Fruit fly (Drosophila melanogaster) whole organism, embryonic: ENCODE results near the gene CG43175.

ENCODE experiments used
- Abd-B ChIP-seq: fragments of 200-800 bp; sonication (Bioruptor generic); optimal IDR thresholded peaks from 2 replicates; lab custom pipeline; 2018; ENCODE audit warnings: missing biosample characterization, mild to moderate bottlenecking, missing genetic modification characterization, moderate library complexity
- CG10565 ChIP-seq: fragments of 200-800 bp; sonication (Bioruptor generic); optimal IDR thresholded peaks from 3 replicates; lab custom pipeline; 2016; ENCODE audit warnings: missing biosample characterization, mild to moderate bottlenecking, missing genetic modification characterization
- CG1233 ChIP-seq: fragments of 200-800 bp; sonication (Bioruptor generic); optimal IDR thresholded peaks from 4 replicates; lab custom pipeline; 2018; ENCODE audit warnings: missing biosample characterization, mild to moderate bottlenecking, missing genetic modification characterization
- CG13287 ChIP-seq: fragments of 200-800 bp; sonication (Bioruptor generic); IDR thresholded peaks from 2 replicates; pipeline ENCODE4 v1.3.6; 2022; ENCODE audit warnings: missing biosample characterization, missing genetic modification characterization; ENCODE audit not compliant: partially characterized antibody
- CG13296 ChIP-seq: fragments of 200-800 bp; sonication (Bioruptor generic); optimal IDR thresholded peaks from 3 replicates; lab custom pipeline; 2018; ENCODE audit warnings: missing biosample characterization, mild to moderate bottlenecking, missing genetic modification characterization
- CG15514 ChIP-seq: fragments of 200-800 bp; sonication (Bioruptor generic); optimal IDR thresholded peaks from 3 replicates; lab custom pipeline; 2017; ENCODE audit warnings: missing biosample characterization, missing genetic modification characterization, mild to moderate bottlenecking, moderate library complexity, missing genetic modification reagents
- CG15696 ChIP-seq: fragments of 200-800 bp; sonication (Bioruptor generic); optimal IDR thresholded peaks from 2 replicates; lab custom pipeline; 2019; ENCODE audit warnings: missing biosample characterization, mild to moderate bottlenecking, missing genetic modification characterization, moderate library complexity
- CG16779 ChIP-seq: fragments of 200-800 bp; sonication (Bioruptor generic); IDR thresholded peaks from 2 replicates; pipeline ENCODE4 v1.3.6; 2022; ENCODE audit warnings: missing biosample characterization, missing genetic modification characterization
- CG16863 ChIP-seq: fragments of 200-800 bp; sonication (Bioruptor generic); optimal IDR thresholded peaks from 3 replicates; lab custom pipeline; 2016; ENCODE audit warnings: missing biosample characterization, missing genetic modification characterization
- CG17359 ChIP-seq: fragments of 200-800 bp; sonication (Bioruptor generic); optimal IDR thresholded peaks from 3 replicates; lab custom pipeline; 2018; ENCODE audit warnings: missing biosample characterization, mild to moderate bottlenecking, missing genetic modification characterization, moderate library complexity
- CG18619 ChIP-seq: fragments of 200-800 bp; sonication (Bioruptor generic); optimal IDR thresholded peaks from 3 replicates; lab custom pipeline; 2017; ENCODE audit warnings: missing biosample characterization, mild to moderate bottlenecking, missing genetic modification characterization
- CG2202 ChIP-seq: fragments of 200-800 bp; sonication (Bioruptor generic); optimal IDR thresholded peaks from 2 replicates; lab custom pipeline; 2018; ENCODE audit warnings: missing biosample characterization, mild to moderate bottlenecking, missing genetic modification characterization
- CG30020 ChIP-seq: fragments of 200-800 bp; optimal IDR thresholded peaks from 2 replicates; lab custom pipeline; 2019; ENCODE audit warnings: missing biosample characterization, mild to moderate bottlenecking, missing genetic modification characterization, moderate library complexity
- CG4730 ChIP-seq: fragments of 200-800 bp; sonication (Bioruptor generic); IDR thresholded peaks from 2 replicates; pipeline ENCODE4 v1.3.6; 2022; ENCODE audit warnings: missing biosample characterization, missing genetic modification characterization
- CG7786 ChIP-seq: fragments of 200-800 bp; sonication (Bioruptor generic); optimal IDR thresholded peaks from 2 replicates; lab custom pipeline; 2016; ENCODE audit warnings: missing biosample characterization, missing genetic modification characterization
- CG7963 ChIP-seq: fragments of 200-800 bp; sonication (Bioruptor generic); IDR thresholded peaks from 3 replicates; pipeline ENCODE4 v1.3.6; 2022; ENCODE audit warnings: missing biosample characterization, missing genetic modification characterization; ENCODE audit not compliant: partially characterized antibody
- CG8924 ChIP-seq: fragments of 200-800 bp; optimal IDR thresholded peaks from 3 replicates; lab custom pipeline; 2019; ENCODE audit warnings: missing biosample characterization, mild to moderate bottlenecking, missing genetic modification characterization, moderate library complexity
- CG9727 ChIP-seq: fragments of 200-800 bp; sonication (Bioruptor generic); optimal IDR thresholded peaks from 3 replicates; lab custom pipeline; 2017; ENCODE audit warnings: missing biosample characterization, mild to moderate bottlenecking, missing genetic modification characterization
- CG9797 ChIP-seq: fragments of 200-800 bp; sonication (Bioruptor generic); optimal IDR thresholded peaks from 3 replicates; lab custom pipeline; 2018; ENCODE audit warnings: missing biosample characterization, mild to moderate bottlenecking, missing genetic modification characterization
- CHES-1-like ChIP-seq: fragments of 200-800 bp; sonication (Bioruptor generic); optimal IDR thresholded peaks from 2 replicates; lab custom pipeline; 2016; ENCODE audit warnings: missing biosample characterization, missing genetic modification characterization
- D ChIP-seq, 2 experiments: fragments of 200-800 bp in 1 of 2; fragments of >200 bp in 1 of 2; sonication (Bioruptor generic) in 1 of 2; optimal IDR thresholded peaks; 2 replicates in 1 of 2; 3 replicates in 1 of 2; lab custom pipeline; 2017; ENCODE audit warnings: mild to moderate bottlenecking in 1 of 2, missing biosample characterization in 1 of 2, missing genetic modification characterization in 1 of 2, missing genetic modification reagents in 1 of 2
- D19A ChIP-seq: fragments of 200-800 bp; optimal IDR thresholded peaks from 3 replicates; lab custom pipeline; 2019; ENCODE audit warnings: missing biosample characterization, mild to moderate bottlenecking, missing genetic modification characterization, moderate library complexity
- Dp ChIP-seq: fragments of 200-800 bp; sonication (Bioruptor generic); optimal IDR thresholded peaks from 2 replicates; lab custom pipeline; 2018; ENCODE audit warnings: missing biosample characterization, mild to moderate bottlenecking, missing genetic modification characterization, moderate library complexity
- Dref ChIP-seq: fragments of 200-800 bp; sonication (Bioruptor generic); IDR thresholded peaks from 2 replicates; pipeline ENCODE4 v1.3.6; 2022; ENCODE audit warnings: missing biosample characterization, missing genetic modification characterization
- E2f2 ChIP-seq: fragments of 200-800 bp; sonication (Bioruptor generic); IDR thresholded peaks from 2 replicates; pipeline ENCODE4 v1.3.6; 2022; ENCODE audit warnings: missing biosample characterization, missing genetic modification characterization
- Ets97D ChIP-seq: fragments of 200-800 bp; sonication (Bioruptor generic); optimal IDR thresholded peaks from 3 replicates; lab custom pipeline; 2016; ENCODE audit warnings: missing biosample characterization, missing genetic modification characterization
- Mad ChIP-seq: fragments of 200-800 bp; sonication (Bioruptor generic); optimal IDR thresholded peaks from 2 replicates; lab custom pipeline; 2016; ENCODE audit warnings: missing biosample characterization, missing genetic modification characterization
- Nf-YB ChIP-seq: fragments of 200-800 bp; sonication (Bioruptor generic); optimal IDR thresholded peaks from 3 replicates; lab custom pipeline; 2019; ENCODE audit warnings: missing biosample characterization, mild to moderate bottlenecking, missing genetic modification characterization, moderate library complexity
- Opbp ChIP-seq: fragments of 200-800 bp; sonication (Bioruptor generic); IDR thresholded peaks from 3 replicates; pipeline ENCODE4 v1.3.6; 2022; ENCODE audit warnings: missing biosample characterization, missing genetic modification characterization; ENCODE audit not compliant: partially characterized antibody
- Sox100B ChIP-seq: fragments of 200-800 bp; sonication (Bioruptor generic); optimal IDR thresholded peaks from 3 replicates; lab custom pipeline; 2018; ENCODE audit warnings: missing biosample characterization, mild to moderate bottlenecking, missing genetic modification characterization
- Sox102F ChIP-seq: fragments of 200-800 bp; sonication (Bioruptor generic); optimal IDR thresholded peaks from 2 replicates; lab custom pipeline; 2018; ENCODE audit warnings: missing biosample characterization, mild to moderate bottlenecking, missing genetic modification characterization, moderate library complexity
- Xbp1 ChIP-seq: fragments of 200-800 bp; sonication (Bioruptor generic); optimal IDR thresholded peaks from 3 replicates; lab custom pipeline; 2016; ENCODE audit warnings: missing biosample characterization, mild to moderate bottlenecking, missing genetic modification characterization
- cas ChIP-seq: fragments of 200-800 bp; sonication (Bioruptor generic); IDR thresholded peaks from 2 replicates; pipeline ENCODE4 v1.3.6; 2022; ENCODE audit warnings: missing biosample characterization, missing genetic modification characterization
- ci ChIP-seq: fragments of 200-800 bp; sonication (Bioruptor generic); IDR thresholded peaks from 3 replicates; pipeline ENCODE4 v1.3.6; 2022; ENCODE audit warnings: missing biosample characterization, missing genetic modification characterization
- ftz-f1 ChIP-seq: fragments of 200-800 bp; sonication (Bioruptor generic); optimal IDR thresholded peaks from 2 replicates; lab custom pipeline; 2016; ENCODE audit warnings: missing biosample characterization, missing genetic modification characterization
- grau ChIP-seq: fragments of 200-800 bp; optimal IDR thresholded peaks from 3 replicates; lab custom pipeline; 2019; ENCODE audit warnings: missing biosample characterization, mild to moderate bottlenecking, missing genetic modification characterization, moderate library complexity
- hbn ChIP-seq: fragments of 200-800 bp; sonication (Bioruptor generic); IDR thresholded peaks from 2 replicates; pipeline ENCODE4 v1.3.6; 2022; ENCODE audit warnings: missing biosample characterization, missing genetic modification characterization; ENCODE audit not compliant: partially characterized antibody
- inv ChIP-seq: fragments of 200-800 bp; sonication (Bioruptor generic); IDR thresholded peaks from 2 replicates; pipeline ENCODE4 v1.3.6; 2022; ENCODE audit warnings: missing biosample characterization, missing genetic modification characterization; ENCODE audit not compliant: partially characterized antibody
- kah ChIP-seq: fragments of 200-800 bp; sonication (Bioruptor generic); optimal IDR thresholded peaks from 2 replicates; lab custom pipeline; 2018; ENCODE audit warnings: missing biosample characterization, mild to moderate bottlenecking, missing genetic modification characterization
- kay ChIP-seq: fragments of 200-800 bp; sonication (Bioruptor generic); optimal IDR thresholded peaks from 2 replicates; lab custom pipeline; 2016; ENCODE audit warnings: missing biosample characterization, missing genetic modification characterization
- lbe ChIP-seq: fragments of 200-800 bp; sonication (Bioruptor generic); optimal IDR thresholded peaks from 2 replicates; lab custom pipeline; 2016; ENCODE audit warnings: missing biosample characterization, mild to moderate bottlenecking, missing genetic modification characterization
- nerfin-2 ChIP-seq: fragments of 200-800 bp; sonication (Bioruptor generic); IDR thresholded peaks from 2 replicates; pipeline ENCODE4 v1.3.6; 2022; ENCODE audit warnings: missing biosample characterization, missing genetic modification characterization; ENCODE audit not compliant: partially characterized antibody
- repo ChIP-seq: fragments of 200-800 bp; sonication (Bioruptor generic); optimal IDR thresholded peaks from 2 replicates; lab custom pipeline; 2016; ENCODE audit warnings: missing biosample characterization, missing genetic modification characterization
- ro ChIP-seq: fragments of 200-800 bp; sonication (Bioruptor generic); IDR thresholded peaks from 2 replicates; pipeline ENCODE4 v1.3.6; 2022; ENCODE audit warnings: missing biosample characterization, missing genetic modification characterization
- salm ChIP-seq: fragments of 200-800 bp; sonication (Bioruptor generic); optimal IDR thresholded peaks from 2 replicates; lab custom pipeline; 2018; ENCODE audit warnings: missing biosample characterization, mild to moderate bottlenecking, missing genetic modification characterization
- slou ChIP-seq: fragments of 200-800 bp; sonication (Bioruptor generic); optimal IDR thresholded peaks from 3 replicates; lab custom pipeline; 2016; ENCODE audit warnings: missing biosample characterization, missing genetic modification characterization
- sug ChIP-seq: fragments of 200-800 bp; optimal IDR thresholded peaks from 2 replicates; lab custom pipeline; 2019; ENCODE audit warnings: missing biosample characterization, mild to moderate bottlenecking, missing genetic modification characterization, moderate library complexity
- trem ChIP-seq: fragments of 200-800 bp; optimal IDR thresholded peaks from 3 replicates; lab custom pipeline; 2019; ENCODE audit warnings: missing biosample characterization, mild to moderate bottlenecking, missing genetic modification characterization, moderate library complexity
- tx ChIP-seq: fragments of 200-800 bp; sonication (Bioruptor generic); optimal IDR thresholded peaks from 2 replicates; lab custom pipeline; 2016; ENCODE audit warnings: missing biosample characterization, missing genetic modification characterization
- vvl ChIP-seq: fragments of 200-800 bp; sonication (Bioruptor generic); IDR thresholded peaks from 2 replicates; pipeline ENCODE4 v1.3.6; 2022; ENCODE audit warnings: missing biosample characterization, missing genetic modification characterization

Gene CG43175

DNA sequence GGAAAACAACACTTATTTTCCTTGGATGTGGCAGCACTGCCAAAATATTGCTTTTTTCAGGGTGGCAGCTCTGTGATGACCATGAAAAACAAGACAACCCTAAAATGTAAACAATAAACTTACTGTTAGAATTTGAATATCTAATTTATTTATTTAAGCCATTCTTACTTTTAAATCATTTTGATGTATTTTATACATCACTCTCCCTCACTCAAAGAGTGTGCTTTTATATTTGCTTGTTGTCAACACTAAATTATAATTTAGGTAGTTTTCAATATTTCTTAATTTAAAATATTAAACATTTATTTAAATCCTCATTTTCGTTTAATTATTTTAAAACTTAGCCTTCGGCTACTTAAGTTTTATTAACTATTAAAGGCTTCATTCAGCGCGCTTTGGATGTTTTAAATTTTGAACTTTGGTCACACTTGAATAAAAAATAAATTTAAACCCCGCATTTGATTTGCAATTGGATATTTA lies 40.4 kb downstream of the CG43175 start, which contains the start of the genes CG7523 and Mps1 (continued):
- TF ChIP-seq CG16863 (no peak), repo (no peak), CG8924 (peak; percentile 67), Dref (GFP tag; lab: Robert Waterston, UW) (peak; percentile 35; the same call in 1 of the 2 replicates), CG9797 (GFP tag; lab: Kevin White, UChicago) (peak; percentile 53), CG7786 (GFP tag; lab: Kevin White, UChicago) (no peak), Mad (no peak), lbe (GFP tag; lab: Kevin White, UChicago) (no peak), slou (GFP tag; lab: Kevin White, UChicago) (no peak), CHES-1-like (GFP tag; lab: Kevin White, UChicago) (peak; percentile 41), Dp (GFP tag; lab: Kevin White, UChicago) (peak; percentile 78), kay (GFP tag; lab: Kevin White, UChicago) (peak; percentile 65), CG15696 (tag; lab: Kevin White, UChicago) (peak; percentile 10), kah (GFP tag; lab: Kevin White, UChicago) (no peak), CG16779 (no peak), Ets97D (GFP tag; lab: Kevin White, UChicago) (peak; percentile 57), CG10565 (GFP tag; lab: Kevin White, UChicago) (no peak), CG9727 (GFP tag; lab: Kevin White, UChicago) (peak; percentile 10), salm (tag; lab: Kevin White, UChicago) (no peak), sug (peak; percentile 37), CG15514 (GFP tag; lab: Kevin White, UChicago) (peak; percentile 73), D19A (tag; lab: Kevin White, UChicago) (peak; percentile 7), ftz-f1 (GFP tag; lab: Kevin White, UChicago) (peak; percentile 98), Abd-B (GFP tag; lab: Kevin White, UChicago) (peak; percentile 66), CG2202 (tag; lab: Kevin White, UChicago) (no peak), CG1233 (GFP tag; lab: Kevin White, UChicago) (peak; percentile 5), Xbp1 (peak; percentile 4), CG7963 (GFP tag; lab: Robert Waterston, UW) (no peak), grau (peak; percentile 26), CG18619 (GFP tag; lab: Kevin White, UChicago) (no peak), E2f2 (GFP tag; lab: Robert Waterston, UW) (peak; percentile 83; the same call in 1 of the 2 replicates), Opbp (no peak), ci (peak; percentile 25; the same call in 1 of the 3 replicates), CG30020 (tag; lab: Kevin White, UChicago) (peak; percentile 45), D (optimal IDR thresholded peaks at IDR 0.05; lab: Kevin White, UChicago) (no peak), D (GFP tag; optimal IDR thresholded peaks at IDR 0.05; lab: Kevin White, UChicago) (no peak), ro (GFP tag; lab: Robert Waterston, UW) (no peak), nerfin-2 (no peak), cas (GFP tag; lab: Robert Waterston, UW) (no peak), CG13287 (GFP tag; lab: Robert Waterston, UW) (peak; percentile 61), Nf-YB (peak; percentile 33), trem (tag; lab: Kevin White, UChicago) (peak; percentile 82), inv (GFP tag; lab: Robert Waterston, UW) (no peak), CG4730 (GFP tag; lab: Robert Waterston, UW) (no peak), tx (GFP tag; lab: Kevin White, UChicago) (no peak), vvl (peak; percentile 44), CG13296 (GFP tag; lab: Kevin White, UChicago) (no peak), Sox100B (GFP tag; lab: Kevin White, UChicago) (no peak), Sox102F (GFP tag; lab: Kevin White, UChicago) (no peak), hbn (GFP tag; lab: Robert Waterston, UW) (no peak), CG17359 (tag; lab: Kevin White, UChicago) (no peak)
